Worm (Caenorhabditis elegans): ENCODE data around the gene B0554.5.

DNA sequence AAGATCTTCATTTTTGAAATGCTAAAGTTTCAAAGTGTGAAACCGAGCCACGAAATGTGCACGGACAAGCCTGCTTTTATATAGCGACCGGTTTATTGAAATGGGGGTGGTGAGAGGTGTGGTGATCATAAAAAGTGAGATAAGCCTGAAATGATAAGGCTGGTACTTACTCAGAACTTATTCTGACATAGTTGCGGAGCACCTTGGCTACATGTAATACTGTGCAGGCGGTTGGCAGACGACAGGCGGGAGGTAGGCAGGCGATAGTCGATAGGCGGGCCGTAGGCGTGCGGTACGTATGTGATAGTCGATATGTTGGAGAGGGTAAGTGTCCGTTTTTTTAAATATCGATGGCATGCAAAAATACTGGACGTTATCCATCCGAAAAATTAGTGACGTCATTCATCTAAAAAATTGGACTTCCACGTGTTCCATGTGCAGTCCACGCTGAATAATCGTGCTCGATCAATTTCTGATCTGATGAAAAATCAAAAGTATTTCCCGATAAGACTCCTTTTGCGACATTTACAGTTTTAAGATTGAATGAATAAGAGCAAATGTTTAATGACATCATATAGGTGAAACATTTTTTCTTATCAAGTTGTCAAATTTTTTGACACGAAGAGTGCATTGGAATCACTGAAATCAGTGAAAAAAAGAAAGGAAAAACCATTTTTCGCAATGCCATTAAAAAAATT, 6.4 kb upstream of the B0554.5 start, which contains the start of gene irg-8:
- TF ChIP-seq ceh-79 (tag; optimal IDR thresholded peaks at IDR 0.05): no peak
- TF ChIP-seq ekl-4 (GFP tag; IDR thresholded peaks at IDR 0.05): no peak
- no peak for TF ChIP-seq nfya-1 (tag; optimal IDR thresholded peaks at IDR 0.05; ENCODE audit: borderline replicate concordance, insufficient read depth)
- no peak for TF ChIP-seq hlh-12 (tag; optimal IDR thresholded peaks at IDR 0.05)
